Worm (Caenorhabditis elegans): ENCODE data around the gene C01G6.4.

Gene C01G6.4

ce11 chrII:9273984-9274383 lies 1.1 kb upstream of the C01G6.4 start (continued):
- TF ChIP-seq tbp1 (GFP tag; optimal IDR thresholded peaks at IDR 0.05) (peak; percentile 48), repo-1 (tag; optimal IDR thresholded peaks at IDR 0.05) (no peak), lin-54 (GFP tag; optimal IDR thresholded peaks at IDR 0.05) (peak; percentile 47), ekl-4 (GFP tag; IDR thresholded peaks at IDR 0.05) (peak; percentile 72), Y53G8AR.9 (GFP tag; conservative IDR thresholded peaks at IDR 0.05) (0 out of 2 replicates have a peak, but pooled peaks have one; percentile 31), Y79H2A.3 (GFP tag; conservative IDR thresholded peaks at IDR 0.05) (no peak), zfh-2 (GFP tag; conservative IDR thresholded peaks at IDR 0.05) (peak; percentile 32; the same call in 1 of the 2 replicates), attf-5 (GFP tag; optimal IDR thresholded peaks at IDR 0.05) (peak; percentile 83), cebp-1 (GFP tag; IDR thresholded peaks at IDR 0.05) (no peak), cebp-1 (tag; optimal IDR thresholded peaks at IDR 0.05) (peak; percentile 78), nhr-90 (tag; optimal IDR thresholded peaks at IDR 0.05) (peak; percentile 1), egl-18 (GFP tag; IDR thresholded peaks at IDR 0.05) (peak; percentile 4; the same call in 1 of the 2 replicates), pbrm-1 (GFP tag; IDR thresholded peaks at IDR 0.05) (peak; percentile 81), pha-4 (tag; optimal IDR thresholded peaks at IDR 0.05) (peak; percentile 37), lin-35 (GFP tag; optimal IDR thresholded peaks at IDR 0.05) (peak in 1 of 3 experiments; percentile 65), ztf-26 (tag; optimal IDR thresholded peaks at IDR 0.05) (peak; percentile 79), C06A6.2 (GFP tag; conservative IDR thresholded peaks at IDR 0.05) (0 out of 2 replicates have a peak, but pooled peaks have one; percentile 47), lin-40 (tag; optimal IDR thresholded peaks at IDR 0.05) (peak; percentile 88), F37B4.10 (GFP tag; IDR thresholded peaks at IDR 0.05) (0 out of 2 replicates have a peak, but pooled peaks have one; percentile 68), nhr-80 (tag; optimal IDR thresholded peaks at IDR 0.05) (peak; percentile 81), hrde-1 (tag; optimal IDR thresholded peaks at IDR 0.05; ENCODE audit: borderline replicate concordance) (no peak), sdz-38 (tag; optimal IDR thresholded peaks at IDR 0.05) (no peak), Y95B8A.8 (GFP tag; IDR thresholded peaks at IDR 0.05) (0 out of 2 replicates have a peak, but pooled peaks have one; percentile 17), hmg-1.2 (GFP tag; IDR thresholded peaks at IDR 0.05) (peak; percentile 98), him-1 (tag; optimal IDR thresholded peaks at IDR 0.05) (no peak), F22D6.2 (tag; optimal IDR thresholded peaks at IDR 0.05) (peak; percentile 44), ceh-91 (GFP tag; IDR thresholded peaks at IDR 0.05) (no peak), unc-130 (GFP tag; optimal IDR thresholded peaks at IDR 0.05) (no peak), ztf-22 (GFP tag; optimal IDR thresholded peaks at IDR 0.05) (peak; percentile 20), ceh-100 (GFP tag; IDR thresholded peaks at IDR 0.05) (no peak), madf-3 (GFP tag; IDR thresholded peaks at IDR 0.05) (peak; percentile 57; the same call in 1 of the 2 replicates), tlf-1 (GFP tag; optimal IDR thresholded peaks at IDR 0.05) (peak; percentile 40), chd-7 (tag; optimal IDR thresholded peaks at IDR 0.05) (peak; percentile 82), lin-26 (GFP tag; IDR thresholded peaks at IDR 0.05) (peak; percentile 71), ZK185.1 (tag; optimal IDR thresholded peaks at IDR 0.05; ENCODE audit: poor library complexity, severe bottlenecking) (peak; percentile 74), K11D2.4 (GFP tag; IDR thresholded peaks at IDR 0.05) (peak; percentile 70; the same call in 1 of the 2 replicates), somi-1 (GFP tag; optimal IDR thresholded peaks at IDR 0.05) (peak; percentile 75), athp-1 (tag; optimal IDR thresholded peaks at IDR 0.05) (no peak), mcd-1 (GFP tag; IDR thresholded peaks at IDR 0.05) (peak; percentile 59), nfya-2 (GFP tag; IDR thresholded peaks at IDR 0.05) (no peak), ceh-58 (GFP tag; IDR thresholded peaks at IDR 0.05) (no peak), ztf-18 (tag; optimal IDR thresholded peaks at IDR 0.05) (peak; percentile 16), madf-10 (tag; optimal IDR thresholded peaks at IDR 0.05) (peak; percentile 49), ceh-27 (GFP tag; optimal IDR thresholded peaks at IDR 0.05) (peak; percentile 67), snpc-4 (GFP tag; optimal IDR thresholded peaks at IDR 0.05) (no peak), snpc-4 (tag; optimal IDR thresholded peaks at IDR 0.05) (peak in 1 of 4 experiments; percentile 48)
